Fruit fly (Drosophila melanogaster) whole organism, wandering third instar larva: ENCODE measurements around the gene Prp3.
A peak's percentile ranks its signal among the peaks of the same experiment; 100 is the strongest.

Experiments used
- CG32264 ChIP-seq: fragments of 200-800 bp; sonication (Bioruptor generic); optimal IDR thresholded peaks from 2 replicates; lab custom pipeline; 2016; ENCODE audit warnings: missing biosample characterization, missing genetic modification characterization
- CrebA ChIP-seq: fragments of 200-800 bp; sonication (Bioruptor generic); optimal IDR thresholded peaks from 2 replicates; lab custom pipeline; 2016; ENCODE audit warnings: missing biosample characterization, mild to moderate bottlenecking, missing genetic modification characterization, borderline replicate concordance
- HLH106 ChIP-seq: fragments of 200-800 bp; optimal IDR thresholded peaks from 3 replicates; lab custom pipeline; 2019; ENCODE audit warnings: missing biosample characterization, mild to moderate bottlenecking, missing genetic modification characterization, moderate library complexity
- Hnf4 ChIP-seq: fragments of 200-800 bp; sonication (Bioruptor generic); optimal IDR thresholded peaks from 2 replicates; lab custom pipeline; 2016; ENCODE audit warnings: missing biosample characterization, mild to moderate bottlenecking, missing genetic modification characterization
- Hr78 ChIP-seq: fragments of >200 bp; optimal IDR thresholded peaks from 2 replicates; lab custom pipeline; 2017; ENCODE audit warnings: missing biosample characterization, missing genetic modification characterization
- Hr83 ChIP-seq: fragments of 200-300 bp; sonication (Bioruptor generic); optimal IDR thresholded peaks from 2 replicates; lab custom pipeline; 2016; ENCODE audit warnings: missing biosample characterization, mild to moderate bottlenecking, missing genetic modification characterization, moderate library complexity; ENCODE audit not compliant: poor library complexity, severe bottlenecking
- Jra ChIP-seq: sonication (Bioruptor generic); optimal IDR thresholded peaks from 2 replicates; lab custom pipeline; 2016; ENCODE audit warnings: missing biosample characterization, missing genetic modification characterization
- Rel ChIP-seq, 2 experiments: fragments of 200-800 bp; sonication (Bioruptor generic) in 1 of 2; optimal IDR thresholded peaks; 2 replicates in 1 of 2; 3 replicates in 1 of 2; lab custom pipeline; 2016 to 2019; ENCODE audit warnings: mild to moderate bottlenecking in 2 of 2, missing biosample characterization in 2 of 2, missing genetic modification characterization in 2 of 2, moderate library complexity in 1 of 2
- dl ChIP-seq, 2 experiments: fragments of 175-275, 200-275 bp in 1 of 2; fragments of 200-275 bp in 1 of 2; sonication (Bioruptor generic); optimal IDR thresholded peaks; lab custom pipeline; 2018; ENCODE audit warnings: mild to moderate bottlenecking in 2 of 2, missing biosample characterization in 2 of 2, missing genetic modification characterization in 2 of 2, moderate library complexity in 2 of 2; ENCODE audit not compliant: partially characterized antibody in 2 of 2, insufficient read depth in 1 of 2
- ey ChIP-seq: fragments of 200-800 bp; sonication (Bioruptor generic); optimal IDR thresholded peaks from 2 replicates; lab custom pipeline; 2016; ENCODE audit warnings: missing biosample characterization, missing genetic modification characterization
- foxo ChIP-seq, 2 experiments: fragments of 200-800 bp; sonication (Bioruptor generic); optimal IDR thresholded peaks; 2 replicates in 1 of 2; 3 replicates in 1 of 2; lab custom pipeline; 2016 to 2017; ENCODE audit warnings: missing biosample characterization in 2 of 2, missing genetic modification characterization in 2 of 2
- fru ChIP-seq: fragments of 200-800 bp; sonication (Bioruptor generic); optimal IDR thresholded peaks from 3 replicates; lab custom pipeline; 2016; ENCODE audit warnings: missing biosample characterization, mild to moderate bottlenecking, missing genetic modification characterization
- h ChIP-seq: fragments of 200-800 bp; sonication (Bioruptor generic); optimal IDR thresholded peaks from 3 replicates; lab custom pipeline; 2016; ENCODE audit warnings: missing biosample characterization, mild to moderate bottlenecking, missing genetic modification characterization
- jim ChIP-seq: fragments of 175-275, 200-325 bp; sonication (Bioruptor generic); optimal IDR thresholded peaks from 2 replicates; lab custom pipeline; 2016; ENCODE audit warnings: missing biosample characterization, mild to moderate bottlenecking, missing genetic modification characterization
- psq ChIP-seq: fragments of 200-800 bp; sonication (Bioruptor generic); optimal IDR thresholded peaks from 3 replicates; lab custom pipeline; 2017; ENCODE audit warnings: missing biosample characterization, mild to moderate bottlenecking, missing genetic modification characterization, moderate library complexity
- rgr ChIP-seq: fragments of 200-800 bp; sonication (Bioruptor generic); optimal IDR thresholded peaks from 3 replicates; lab custom pipeline; 2016; ENCODE audit warnings: missing biosample characterization, mild to moderate bottlenecking, missing genetic modification characterization
- sv ChIP-seq: fragments of 200-800 bp; sonication (Bioruptor generic); optimal IDR thresholded peaks from 3 replicates; lab custom pipeline; 2016; ENCODE audit warnings: missing biosample characterization, missing genetic modification characterization
- tai ChIP-seq: sonication (Bioruptor generic); optimal IDR thresholded peaks from 2 replicates; lab custom pipeline; 2016; ENCODE audit warnings: missing biosample characterization, missing genetic modification characterization
- woc ChIP-seq: sonication (Bioruptor generic); optimal IDR thresholded peaks from 2 replicates; lab custom pipeline; 2016; ENCODE audit warnings: missing biosample characterization, mild to moderate bottlenecking, missing genetic modification characterization

Prp3 gene

dm6 chr3L:19897685-19898009, 12.5 kb upstream of the Prp3 start:
- TF ChIP-seq Hnf4 (GFP tag; lab: Kevin White, UChicago), result no peak
- peak; percentile 41 for TF ChIP-seq CG32264 (GFP tag; lab: Kevin White, UChicago)
- TF ChIP-seq Hr83 (GFP tag; lab: Kevin White, UChicago), result no peak
- no peak for TF ChIP-seq foxo (GFP tag; optimal IDR thresholded peaks at IDR 0.05; lab: Kevin White, UChicago)
- TF ChIP-seq dl (GFP tag; optimal IDR thresholded peaks at IDR 0.05; lab: Kevin White, UChicago; ENCODE audit: insufficient read depth in 1 of 2, partially characterized antibody in 2 of 2), result no peak
- no peak for TF ChIP-seq Hr78 (GFP tag; lab: Kevin White, UChicago)

dm6 chr3L:19898547-19899282, 11.4 kb upstream of the Prp3 start:
- TF ChIP-seq psq (GFP tag; lab: Kevin White, UChicago), result peak; percentile 17
- peak; percentile 25 for TF ChIP-seq woc (GFP tag; lab: Kevin White, UChicago)
- TF ChIP-seq jim, result no peak
- TF ChIP-seq HLH106 (tag; lab: Kevin White, UChicago), result no peak

dm6 chr3L:19899308-19899927, 10.7 kb upstream of the Prp3 start:
- no peak for TF ChIP-seq Hr78 (GFP tag; lab: Kevin White, UChicago)
- TF ChIP-seq Rel (GFP tag; optimal IDR thresholded peaks at IDR 0.05; lab: Kevin White, UChicago), result no peak
- peak; percentile 86 for TF ChIP-seq Rel (tag; optimal IDR thresholded peaks at IDR 0.05; lab: Kevin White, UChicago)
- TF ChIP-seq h (GFP tag; lab: Kevin White, UChicago), result peak; percentile 28
- no peak for TF ChIP-seq Hnf4 (GFP tag; lab: Kevin White, UChicago)
- TF ChIP-seq tai (GFP tag; lab: Kevin White, UChicago), result peak; percentile 30
- peak; percentile 63 for TF ChIP-seq CrebA (GFP tag; lab: Kevin White, UChicago)
- peak; percentile 15 for TF ChIP-seq Jra

- TF ChIP-seq ey (GFP tag; lab: Kevin White, UChicago) (peak; percentile 19), Hnf4 (GFP tag; lab: Kevin White, UChicago) (peak; percentile 31), dl (GFP tag; optimal IDR thresholded peaks at IDR 0.05; lab: Kevin White, UChicago; ENCODE audit: insufficient read depth in 1 of 2, partially characterized antibody in 2 of 2) (peak in 1 of 2 experiments; percentile 8), h (GFP tag; lab: Kevin White, UChicago) (peak; percentile 57), fru (no peak), jim (no peak), foxo (GFP tag; optimal IDR thresholded peaks at IDR 0.05; lab: Kevin White, UChicago) (peak in 1 of 2 experiments; percentile 35), rgr (GFP tag; lab: Kevin White, UChicago) (peak; percentile 7), sv (GFP tag; lab: Kevin White, UChicago) (no peak), Rel (GFP tag; optimal IDR thresholded peaks at IDR 0.05; lab: Kevin White, UChicago) (peak; percentile 41), Rel (tag; optimal IDR thresholded peaks at IDR 0.05; lab: Kevin White, UChicago) (peak; percentile 100)
These were observed 9.7 kb upstream of the Prp3 start for dm6 chr3L:19900184-19901089.

- no peak for TF ChIP-seq Rel (GFP tag; optimal IDR thresholded peaks at IDR 0.05; lab: Kevin White, UChicago)
- peak; percentile 71 for TF ChIP-seq Rel (tag; optimal IDR thresholded peaks at IDR 0.05; lab: Kevin White, UChicago)
- TF ChIP-seq rgr (GFP tag; lab: Kevin White, UChicago), result no peak
These were observed 8.4 kb upstream of the Prp3 start for dm6 chr3L:19901486-19902255.
